Worm (Caenorhabditis elegans): ENCODE measurements around the gene F09G2.8.

The F09G2.8 gene

DNA sequence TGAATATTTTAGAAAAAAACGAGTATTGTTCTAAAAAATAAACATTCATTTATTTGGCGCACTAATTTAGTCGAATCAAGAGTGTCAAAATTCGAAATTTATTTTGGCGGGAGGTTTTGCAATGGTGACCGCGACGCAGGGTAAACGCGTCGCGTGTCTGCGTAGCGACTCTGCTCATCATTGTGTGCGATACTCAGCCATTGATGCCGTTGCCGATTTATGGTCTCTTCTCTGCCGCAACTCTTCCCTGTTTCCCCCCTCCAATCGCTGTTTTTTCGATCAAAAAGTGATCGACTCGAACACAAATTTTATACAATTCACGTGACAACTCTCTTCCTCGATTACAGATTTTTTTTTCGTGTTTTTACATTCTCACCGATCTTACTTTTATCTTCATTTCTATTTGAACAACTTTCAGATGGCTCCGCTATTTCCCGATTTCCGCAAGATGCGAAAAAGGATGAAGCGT lies 3.1 kb upstream of the F09G2.8 start, which contains the start of gene F09G2.2 (continued):
- TF ChIP-seq nhr-28 (tag; optimal IDR thresholded peaks at IDR 0.05) = no peak
- peak; percentile 72 for TF ChIP-seq ceh-8 (GFP tag; optimal IDR thresholded peaks at IDR 0.05)
- TF ChIP-seq lin-39 (tag; optimal IDR thresholded peaks at IDR 0.05) = peak; percentile 43
- peak; percentile 52 for TF ChIP-seq hpl-2 (GFP tag; optimal IDR thresholded peaks at IDR 0.05)
- TF ChIP-seq unc-98 (GFP tag; IDR thresholded peaks at IDR 0.05) = peak; percentile 66; the same call in 1 of the 2 replicates
- TF ChIP-seq lin-15B (tag; optimal IDR thresholded peaks at IDR 0.05) = peak; percentile 93
- TF ChIP-seq ztf-11 (tag; optimal IDR thresholded peaks at IDR 0.05) = peak in 1 of 2 experiments; percentile 75
- TF ChIP-seq ceh-88 (GFP tag; IDR thresholded peaks at IDR 0.05) = peak; percentile 74

DNA sequence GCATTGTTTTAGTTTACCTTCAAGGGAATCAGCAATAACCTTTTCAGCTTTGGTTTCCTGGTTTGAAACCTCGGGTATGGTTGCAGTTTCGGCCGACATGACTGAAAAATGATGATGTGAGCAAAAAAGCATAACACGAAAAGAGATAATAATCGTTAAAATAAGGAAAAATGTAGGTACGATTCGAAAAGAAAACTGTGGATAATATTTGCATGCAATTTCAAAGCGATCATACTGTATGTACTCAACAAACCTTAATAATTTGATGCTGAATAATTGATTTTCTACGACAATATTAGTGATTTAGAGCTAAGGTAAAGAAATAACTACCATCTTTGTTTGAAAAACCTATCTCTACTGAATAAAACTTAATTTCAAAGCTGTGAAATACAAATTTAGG lies 2.6 kb upstream of the F09G2.8 start, which contains the start of gene attf-2:
Gene attf-2, minus strand, starts transcription at position 101 of the 400 bp plus-strand sequence.
- TF ChIP-seq lin-14 (GFP tag; optimal IDR thresholded peaks at IDR 0.05) = no peak
- no peak for TF ChIP-seq lsy-2 (tag; optimal IDR thresholded peaks at IDR 0.05)
- TF ChIP-seq lin-39 (tag; optimal IDR thresholded peaks at IDR 0.05) = no peak
- TF ChIP-seq ztf-4 (tag; optimal IDR thresholded peaks at IDR 0.05) = no peak

DNA sequence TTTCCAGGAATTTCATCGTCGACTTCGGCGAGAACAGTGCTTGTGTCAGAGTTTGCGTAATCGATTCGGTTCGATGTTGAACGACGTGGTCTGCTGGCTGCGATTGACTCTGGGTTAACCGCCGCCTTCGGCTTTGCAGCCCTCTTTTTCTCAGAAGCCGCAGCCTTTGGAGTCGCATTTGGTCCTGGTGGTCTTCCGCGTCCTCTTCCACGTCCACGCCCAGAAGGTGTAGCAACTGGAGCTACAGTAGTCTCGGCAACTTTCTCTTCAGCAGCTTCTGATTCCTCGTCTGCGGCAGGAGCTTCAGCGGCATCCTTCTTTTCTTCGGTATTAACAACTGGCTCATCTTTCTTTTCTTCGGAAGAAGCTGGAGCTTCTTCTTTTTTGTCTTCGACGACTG lies 1.4 kb upstream of the F09G2.8 start:
- TF ChIP-seq hlh-4 (tag; optimal IDR thresholded peaks at IDR 0.05) (no peak), mef-2 (tag; optimal IDR thresholded peaks at IDR 0.05) (no peak), lsy-2 (tag; optimal IDR thresholded peaks at IDR 0.05) (no peak), xbp-1 (tag; optimal IDR thresholded peaks at IDR 0.05) (no peak), lin-15B (tag; optimal IDR thresholded peaks at IDR 0.05) (no peak), lin-39 (tag; optimal IDR thresholded peaks at IDR 0.05) (no peak), ces-1 (GFP tag; optimal IDR thresholded peaks at IDR 0.05) (no peak), unc-30 (tag; optimal IDR thresholded peaks at IDR 0.05) (no peak)

DNA sequence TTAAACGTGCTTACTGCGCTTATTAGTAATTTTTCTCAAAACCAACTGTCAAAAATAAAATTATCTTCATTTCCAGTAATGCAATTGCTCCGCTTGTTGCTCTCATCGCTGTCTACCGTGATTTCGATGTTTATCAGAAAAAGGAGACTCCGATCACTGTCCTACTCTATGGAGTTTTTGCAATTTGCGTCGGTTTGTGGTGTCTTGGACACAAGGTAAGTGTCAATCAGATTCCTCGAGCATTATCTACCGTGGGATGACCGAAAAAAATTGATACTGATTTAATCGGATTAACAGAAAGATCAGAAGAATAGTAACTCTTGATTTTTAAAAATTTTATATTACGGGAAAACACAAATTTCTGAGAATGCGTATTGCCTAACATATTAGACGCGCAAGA lies 6.2 kb downstream of the F09G2.8 start:
- TF ChIP-seq aha-1 (tag; optimal IDR thresholded peaks at IDR 0.05) (no peak), nhr-77 (tag; optimal IDR thresholded peaks at IDR 0.05) (no peak), unc-98 (GFP tag; IDR thresholded peaks at IDR 0.05) (no peak), pax-3 (tag; optimal IDR thresholded peaks at IDR 0.05) (no peak), hpl-2 (GFP tag; optimal IDR thresholded peaks at IDR 0.05) (no peak), zip-4 (GFP tag; optimal IDR thresholded peaks at IDR 0.05) (no peak), mep-1 (tag; optimal IDR thresholded peaks at IDR 0.05) (no peak)

DNA sequence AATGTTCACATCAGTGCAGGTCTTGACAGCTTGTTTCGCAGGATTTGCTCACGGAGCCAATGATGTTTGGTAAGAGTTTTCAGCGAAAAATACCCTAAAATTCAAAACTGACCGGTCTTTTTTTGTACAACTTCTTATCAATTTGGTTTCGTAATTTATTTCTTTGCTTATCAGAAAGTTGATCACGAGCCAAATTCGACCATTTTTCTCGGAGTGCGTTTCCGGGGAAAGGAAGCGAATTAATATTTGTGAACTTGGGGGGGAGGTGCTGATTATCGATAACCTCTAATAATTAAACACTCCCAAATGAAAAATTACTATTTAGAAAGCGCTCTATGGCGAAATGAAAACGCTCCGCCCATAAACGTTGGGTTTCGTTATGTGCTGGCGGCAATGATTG lies 6.9 kb downstream of the F09G2.8 start:
- TF ChIP-seq jun-1 (tag; optimal IDR thresholded peaks at IDR 0.05) (peak; percentile 43), C34B4.2 (tag; optimal IDR thresholded peaks at IDR 0.05) (no peak), tlp-1 (tag; optimal IDR thresholded peaks at IDR 0.05) (no peak), sptf-1 (tag; optimal IDR thresholded peaks at IDR 0.05) (no peak), elt-2 (tag; optimal IDR thresholded peaks at IDR 0.05) (peak; percentile 88), unc-86 (tag; optimal IDR thresholded peaks at IDR 0.05) (no peak), aha-1 (tag; optimal IDR thresholded peaks at IDR 0.05) (no peak), hlh-17 (GFP tag; optimal IDR thresholded peaks at IDR 0.05; ENCODE audit: borderline replicate concordance) (no peak)

DNA sequence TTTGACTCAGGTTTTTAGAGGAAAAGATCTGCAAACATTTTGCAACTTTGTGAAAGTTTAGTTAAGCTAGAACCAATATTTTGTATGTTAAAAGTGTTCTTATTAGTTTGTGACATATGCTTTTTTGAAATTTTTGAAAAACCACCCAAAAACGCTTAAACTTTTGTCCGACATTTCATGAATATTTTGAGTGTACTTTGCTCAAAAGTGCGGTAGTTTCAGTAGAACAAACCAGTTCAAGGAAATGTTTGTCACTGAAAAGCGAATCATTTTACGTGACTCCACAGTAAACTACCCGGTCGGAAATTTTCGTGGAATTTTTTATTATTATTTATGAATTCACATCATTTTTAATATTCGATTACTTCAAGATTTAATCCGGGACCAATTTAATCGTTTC lies 8.9 kb downstream of the F09G2.8 start, which contains the start of gene pitr-5:
Gene pitr-5, plus strand, starts transcription at position 301 of the 400 bp plus-strand sequence.
- TF ChIP-seq nhr-85 (tag) (no peak), ama-1 (optimal IDR thresholded peaks at IDR 0.05) (no peak), xbp-1 (tag; optimal IDR thresholded peaks at IDR 0.05) (no peak), unc-62 (GFP tag; optimal IDR thresholded peaks at IDR 0.05) (no peak), nhr-12 (tag; optimal IDR thresholded peaks at IDR 0.05) (no peak), lin-39 (tag; optimal IDR thresholded peaks at IDR 0.05) (no peak), unc-30 (tag; optimal IDR thresholded peaks at IDR 0.05) (no peak), lsy-2 (tag; optimal IDR thresholded peaks at IDR 0.05) (no peak), efl-1 (optimal IDR thresholded peaks at IDR 0.05) (no peak), efl-1 (GFP tag; optimal IDR thresholded peaks at IDR 0.05 in 1 of 2) (no peak), unc-130 (tag; optimal IDR thresholded peaks at IDR 0.05) (no peak), unc-98 (GFP tag; IDR thresholded peaks at IDR 0.05) (no peak), elt-3 (tag; optimal IDR thresholded peaks at IDR 0.05) (no peak), nhr-20 (tag; optimal IDR thresholded peaks at IDR 0.05) (no peak), ceh-82 (tag; optimal IDR thresholded peaks at IDR 0.05) (no peak), vab-15 (tag; optimal IDR thresholded peaks at IDR 0.05) (no peak), tbx-2 (tag; optimal IDR thresholded peaks at IDR 0.05) (no peak), ceh-88 (GFP tag; IDR thresholded peaks at IDR 0.05) (no peak), egl-13 (tag; optimal IDR thresholded peaks at IDR 0.05) (no peak), dpl-1 (GFP tag; optimal IDR thresholded peaks at IDR 0.05) (no peak), elt-2 (tag; optimal IDR thresholded peaks at IDR 0.05) (no peak)

All from whole organism, L1 larva.